Worm (Caenorhabditis elegans) whole organism, L1 larva: ENCODE data around the gene ule-2.

Source experiments
- C34B4.2 ChIP-seq: sonication (generic microtip); optimal IDR thresholded peaks from 2 replicates; lab custom pipeline; 2017; ENCODE audit warnings: mild to moderate bottlenecking, missing genetic modification characterization, missing compliant biosample characterization
- aha-1 ChIP-seq: fragments of 150-350 bp; optimal IDR thresholded peaks from 2 replicates; lab custom pipeline; 2014; ENCODE audit warnings: missing biosample characterization, missing genetic modification characterization
- ama-1 ChIP-seq: fragments of 150-350 bp; optimal IDR thresholded peaks from 2 replicates; lab custom pipeline; 2014
- ceh-82 ChIP-seq, 3 experiments: fragments of 150-350 bp in 1 of 3; sonication (generic microtip) in 2 of 3; optimal IDR thresholded peaks; 2 replicates each; lab custom pipeline; 2014 to 2017; ENCODE audit warnings: missing biosample characterization in 3 of 3, missing genetic modification characterization in 3 of 3
- ces-1 ChIP-seq: fragments of 150-350 bp; optimal IDR thresholded peaks from 2 replicates; lab custom pipeline; 2014; ENCODE audit warnings: missing biosample characterization, missing genetic modification reagents, missing genetic modification characterization
- dsc-1 ChIP-seq: sonication (generic microtip); optimal IDR thresholded peaks from 2 replicates; lab custom pipeline; 2016; ENCODE audit warnings: mild to moderate bottlenecking, missing genetic modification characterization, missing compliant biosample characterization
- efl-1 ChIP-seq, 4 experiments: fragments of 150-350 bp; optimal IDR thresholded peaks in 3 of 4; peaks in 1 of 4; 1 replicate in 1 of 4; 2 replicates in 3 of 4; lab custom pipeline; 2014; ENCODE audit warnings: missing biosample characterization in 2 of 4, missing genetic modification characterization in 2 of 4, missing genetic modification reagents in 2 of 4
- egl-13 ChIP-seq: sonication (generic microtip); optimal IDR thresholded peaks from 2 replicates; lab custom pipeline; 2016; ENCODE audit warnings: missing genotype, missing genetic modification reagents, missing genetic modification characterization, missing compliant biosample characterization
- egl-27 ChIP-seq, 2 experiments: fragments of 150-350 bp in 1 of 2; sonication (generic microtip); optimal IDR thresholded peaks; 3 replicates each; lab custom pipeline; 2017 to 2018; ENCODE audit warnings: missing biosample characterization in 2 of 2, missing genetic modification characterization in 2 of 2, missing genetic modification reagents in 2 of 2
- fkh-10 ChIP-seq: sonication (generic microtip); optimal IDR thresholded peaks from 2 replicates; lab custom pipeline; 2017; ENCODE audit warnings: missing biosample characterization, missing genetic modification reagents, missing genetic modification characterization
- fkh-8 ChIP-seq: sonication (generic microtip); optimal IDR thresholded peaks from 2 replicates; lab custom pipeline; 2016; ENCODE audit warnings: mild to moderate bottlenecking, missing genetic modification characterization, missing compliant biosample characterization
- fos-1 ChIP-seq: fragments of 150-350 bp; optimal IDR thresholded peaks from 2 replicates; lab custom pipeline; 2014; ENCODE audit warnings: missing biosample characterization, missing genetic modification characterization
- grh-1 ChIP-seq: fragments of 200-800 bp; sonication (Bioruptor generic); IDR thresholded peaks from 2 replicates; pipeline ENCODE4 v1.3.6; 2022; ENCODE audit warnings: missing genetic modification reagents, missing genetic modification characterization, missing compliant biosample characterization
- hlh-17 ChIP-seq: fragments of 200-800 bp; sonication (Bioruptor generic); optimal IDR thresholded peaks from 2 replicates; lab custom pipeline; 2018; ENCODE audit warnings: missing genetic modification characterization, mild to moderate bottlenecking, missing compliant biosample characterization, moderate library complexity, borderline replicate concordance
- hlh-4 ChIP-seq: sonication (generic microtip); optimal IDR thresholded peaks from 2 replicates; lab custom pipeline; 2016; ENCODE audit warnings: mild to moderate bottlenecking, missing genetic modification characterization, missing compliant biosample characterization
- irx-1 ChIP-seq: sonication (generic microtip); optimal IDR thresholded peaks from 2 replicates; lab custom pipeline; 2016; ENCODE audit warnings: missing genetic modification characterization, missing compliant biosample characterization
- jun-1 ChIP-seq: fragments of 150-350 bp; optimal IDR thresholded peaks from 2 replicates; lab custom pipeline; 2014; ENCODE audit warnings: missing biosample characterization, missing genetic modification reagents, missing genetic modification characterization
- lin-14 ChIP-seq: fragments of 200-800 bp; sonication (Bioruptor generic); optimal IDR thresholded peaks from 2 replicates; lab custom pipeline; 2018; ENCODE audit warnings: mild to moderate bottlenecking, missing genetic modification characterization, moderate library complexity, missing compliant biosample characterization
- lsy-2 ChIP-seq, 2 experiments: fragments of 150-350 bp; optimal IDR thresholded peaks; 2 replicates each; lab custom pipeline; 2014; ENCODE audit warnings: missing biosample characterization in 2 of 2, missing genetic modification characterization in 2 of 2
- mab-9 ChIP-seq: fragments of 200-800 bp; sonication (Bioruptor generic); IDR thresholded peaks from 2 replicates; pipeline ENCODE4 v1.3.6; 2022; ENCODE audit warnings: missing genetic modification reagents, missing genetic modification characterization, missing compliant biosample characterization
- mep-1 ChIP-seq: fragments of 150-350 bp; optimal IDR thresholded peaks from 2 replicates; lab custom pipeline; 2014; ENCODE audit warnings: missing biosample characterization, missing genetic modification characterization
- nhr-12 ChIP-seq: sonication (generic microtip); optimal IDR thresholded peaks from 2 replicates; lab custom pipeline; 2017; ENCODE audit warnings: missing biosample characterization, missing genetic modification characterization
- nhr-20 ChIP-seq: sonication (generic microtip); optimal IDR thresholded peaks from 2 replicates; lab custom pipeline; 2016; ENCODE audit warnings: mild to moderate bottlenecking, missing genetic modification characterization, missing compliant biosample characterization
- nhr-237 ChIP-seq: fragments of 150-350 bp; optimal IDR thresholded peaks from 2 replicates; lab custom pipeline; 2014; ENCODE audit warnings: missing biosample characterization, missing genetic modification characterization
- nhr-47 ChIP-seq: sonication (generic microtip); optimal IDR thresholded peaks from 2 replicates; lab custom pipeline; 2016; ENCODE audit warnings: mild to moderate bottlenecking, missing genetic modification characterization, moderate library complexity, missing compliant biosample characterization
- nhr-71 ChIP-seq: sonication (generic microtip); optimal IDR thresholded peaks from 2 replicates; lab custom pipeline; 2016; ENCODE audit warnings: mild to moderate bottlenecking, missing genetic modification characterization, moderate library complexity, missing compliant biosample characterization
- nhr-77 ChIP-seq: fragments of 150-350 bp; optimal IDR thresholded peaks from 2 replicates; lab custom pipeline; 2014; ENCODE audit warnings: missing biosample characterization, missing genetic modification characterization
- pag-3 ChIP-seq: sonication (generic microtip); optimal IDR thresholded peaks from 2 replicates; lab custom pipeline; 2017; ENCODE audit warnings: missing genetic modification characterization, mild to moderate bottlenecking, missing compliant biosample characterization, antibody characterized with exemption, borderline replicate concordance; ENCODE audit not compliant: insufficient read depth
- skn-1 ChIP-seq: fragments of 150-350 bp; optimal IDR thresholded peaks from 2 replicates; lab custom pipeline; 2014; ENCODE audit warnings: missing biosample characterization, missing genetic modification characterization
- snu-23 ChIP-seq: sonication (generic microtip); optimal IDR thresholded peaks from 2 replicates; lab custom pipeline; 2016; ENCODE audit warnings: missing genetic modification characterization, missing compliant biosample characterization
- sox-4 ChIP-seq: sonication (generic microtip); optimal IDR thresholded peaks from 2 replicates; lab custom pipeline; 2016; ENCODE audit warnings: missing genetic modification characterization, missing compliant biosample characterization
- swsn-7 ChIP-seq: sonication (generic microtip); optimal IDR thresholded peaks from 2 replicates; lab custom pipeline; 2016; ENCODE audit warnings: missing genetic modification characterization, missing compliant biosample characterization
- tbx-2 ChIP-seq: sonication (generic microtip); optimal IDR thresholded peaks from 2 replicates; lab custom pipeline; 2016; ENCODE audit warnings: missing genetic modification characterization, missing compliant biosample characterization
- unc-30 ChIP-seq: sonication (generic microtip); optimal IDR thresholded peaks from 2 replicates; lab custom pipeline; 2017; ENCODE audit warnings: missing biosample characterization, missing genetic modification characterization
- unc-86 ChIP-seq: sonication (generic microtip); optimal IDR thresholded peaks from 2 replicates; lab custom pipeline; 2016; ENCODE audit warnings: missing genetic modification characterization, missing compliant biosample characterization
- vab-15 ChIP-seq: sonication (generic microtip); optimal IDR thresholded peaks from 2 replicates; lab custom pipeline; 2017; ENCODE audit warnings: missing genotype, mild to moderate bottlenecking, missing genetic modification characterization, missing compliant biosample characterization
- xbp-1 ChIP-seq: sonication (generic microtip); optimal IDR thresholded peaks from 2 replicates; lab custom pipeline; 2016; ENCODE audit warnings: missing genetic modification characterization, missing compliant biosample characterization

Gene ule-2

ce11 chrIV:14622109-14622508 lies 12.8 kb upstream of the ule-2 start:
- TF ChIP-seq xbp-1 (tag; lab: Kevin White, UChicago) = peak; percentile 14
- TF ChIP-seq fkh-8 (tag; lab: Kevin White, UChicago) = peak; percentile 94
- TF ChIP-seq egl-13 = peak; percentile 61
- peak; percentile 30 for TF ChIP-seq nhr-77 (tag; lab: Kevin White, UChicago)
- TF ChIP-seq vab-15 (tag; lab: Kevin White, UChicago) = no peak
- TF ChIP-seq ceh-82 (tag; optimal IDR thresholded peaks at IDR 0.05; lab: Kevin White, UChicago) = peak in 1 of 3 experiments; percentile 58
- TF ChIP-seq sox-4 (tag; lab: Kevin White, UChicago) = peak; percentile 47
- TF ChIP-seq grh-1 = no peak
- TF ChIP-seq mep-1 (tag; lab: Kevin White, UChicago) = no peak
- TF ChIP-seq lin-14 (GFP tag; lab: Kevin White, UChicago) = peak; percentile 67
- peak; percentile 35 for TF ChIP-seq snu-23 (GFP tag; lab: Kevin White, UChicago)
- TF ChIP-seq mab-9 = no peak
- peak; percentile 44 for TF ChIP-seq unc-86 (tag; lab: Kevin White, UChicago)
- peak in 1 of 2 experiments; percentile 3 for TF ChIP-seq efl-1 (optimal IDR thresholded peaks at IDR 0.05; lab: Kevin White, UChicago)
- peak in 1 of 2 experiments; percentile 19 for TF ChIP-seq efl-1 (GFP tag; optimal IDR thresholded peaks at IDR 0.05 in 1 of 2; lab: Kevin White, UChicago)
- no peak for TF ChIP-seq unc-30
- peak; percentile 63 for TF ChIP-seq dsc-1 (tag; lab: Kevin White, UChicago)
- TF ChIP-seq tbx-2 = peak; percentile 34
- peak; percentile 75 for TF ChIP-seq nhr-47 (tag; lab: Kevin White, UChicago)
- TF ChIP-seq jun-1 = peak; percentile 21
- peak; percentile 85 for TF ChIP-seq nhr-71 (tag; lab: Kevin White, UChicago)
- peak; percentile 94 for TF ChIP-seq nhr-20 (tag; lab: Kevin White, UChicago)
- TF ChIP-seq lsy-2 (tag; optimal IDR thresholded peaks at IDR 0.05; lab: Kevin White, UChicago) = peak; percentile 29 to 31
- peak; percentile 54 for TF ChIP-seq fkh-10 (GFP tag; lab: Kevin White, UChicago)
- TF ChIP-seq swsn-7 (tag; lab: Kevin White, UChicago) = peak; percentile 52
- peak; percentile 88 for TF ChIP-seq hlh-4 (tag; lab: Kevin White, UChicago)

- no peak for TF ChIP-seq egl-27 (tag; optimal IDR thresholded peaks at IDR 0.05; lab: Kevin White, UChicago)
- TF ChIP-seq nhr-12 (tag; lab: Kevin White, UChicago) = no peak
- TF ChIP-seq ces-1 (GFP tag; lab: Kevin White, UChicago) = no peak
- no peak for TF ChIP-seq grh-1
- no peak for TF ChIP-seq hlh-17
- no peak for TF ChIP-seq sox-4 (tag; lab: Kevin White, UChicago)
- no peak for TF ChIP-seq nhr-20 (tag; lab: Kevin White, UChicago)
- no peak for TF ChIP-seq hlh-4 (tag; lab: Kevin White, UChicago)
- no peak for TF ChIP-seq irx-1 (tag; lab: Kevin White, UChicago)
- no peak for TF ChIP-seq skn-1 (tag; lab: Kevin White, UChicago)
- TF ChIP-seq unc-86 (tag; lab: Kevin White, UChicago) = no peak
- no peak for TF ChIP-seq fos-1 (tag; lab: Kevin White, UChicago)
- no peak for TF ChIP-seq nhr-47 (tag; lab: Kevin White, UChicago)
- TF ChIP-seq nhr-237 (tag; lab: Kevin White, UChicago) = no peak
- TF ChIP-seq nhr-71 (tag; lab: Kevin White, UChicago) = no peak
- no peak for TF ChIP-seq C34B4.2
- no peak for TF ChIP-seq pag-3 (tag; lab: Kevin White, UChicago)
- no peak for TF ChIP-seq ama-1 (lab: Kevin White, UChicago)
These were observed 3.2 kb upstream of the ule-2 start for ce11 chrIV:14631726-14632125.

DNA sequence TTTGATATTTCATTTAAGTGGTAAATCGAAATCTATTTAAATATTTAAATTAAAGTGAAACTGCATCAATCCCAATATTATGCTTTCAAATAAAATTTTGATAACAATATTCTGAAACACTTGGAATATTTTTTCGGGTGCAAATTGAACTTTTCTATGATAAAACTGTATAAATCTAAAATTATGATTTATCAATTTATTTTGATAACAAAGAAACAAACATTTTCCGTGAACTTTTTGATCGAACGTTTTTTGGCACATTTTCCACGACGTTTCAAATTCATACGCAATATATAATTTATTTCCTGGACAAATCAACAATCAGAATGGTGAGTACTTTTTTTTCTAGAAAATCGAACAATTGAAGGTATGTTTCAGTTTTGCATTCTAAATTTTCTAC lies 2.1 kb upstream of the ule-2 start, which contains the start of gene irld-4:
Gene irld-4 (plus strand): TSS at position 301 of the 400 bp plus-strand sequence.
- no peak for TF ChIP-seq aha-1 (tag; lab: Kevin White, UChicago)
- no peak for TF ChIP-seq nhr-237 (tag; lab: Kevin White, UChicago)
